Fruit fly (Drosophila melanogaster) whole organism, wandering third instar larva: ENCODE measurements around the gene CG33281.

Experiments used
- Abd-B ChIP-seq: fragments of >200 bp; optimal IDR thresholded peaks from 2 replicates; lab custom pipeline; 2017; ENCODE audit warnings: missing biosample characterization, missing genetic modification characterization
- CG32264 ChIP-seq: fragments of 200-800 bp; sonication (Bioruptor generic); optimal IDR thresholded peaks from 2 replicates; lab custom pipeline; 2016; ENCODE audit warnings: missing biosample characterization, missing genetic modification characterization
- CG9705 ChIP-seq: fragments of 200-800 bp; sonication (Bioruptor generic); optimal IDR thresholded peaks from 2 replicates; lab custom pipeline; 2018; ENCODE audit warnings: missing biosample characterization, mild to moderate bottlenecking, missing genetic modification characterization
- CrebA ChIP-seq: fragments of 200-800 bp; sonication (Bioruptor generic); optimal IDR thresholded peaks from 2 replicates; lab custom pipeline; 2016; ENCODE audit warnings: missing biosample characterization, mild to moderate bottlenecking, missing genetic modification characterization, borderline replicate concordance
- Dfd ChIP-seq: fragments of >200 bp; optimal IDR thresholded peaks from 2 replicates; lab custom pipeline; 2017; ENCODE audit warnings: missing biosample characterization, missing genetic modification characterization
- Dif ChIP-seq: fragments of 200-275, 200-300 bp; sonication (Bioruptor generic); optimal IDR thresholded peaks from 2 replicates; lab custom pipeline; 2018; ENCODE audit warnings: missing biosample characterization, missing genetic modification characterization; ENCODE audit not compliant: partially characterized antibody
- GATAd ChIP-seq: sonication (Bioruptor generic); optimal IDR thresholded peaks from 2 replicates; lab custom pipeline; 2016; ENCODE audit warnings: missing biosample characterization, missing genetic modification characterization
- HLH106 ChIP-seq: fragments of 200-800 bp; optimal IDR thresholded peaks from 3 replicates; lab custom pipeline; 2019; ENCODE audit warnings: missing biosample characterization, mild to moderate bottlenecking, missing genetic modification characterization, moderate library complexity
- Hnf4 ChIP-seq: fragments of 200-800 bp; sonication (Bioruptor generic); optimal IDR thresholded peaks from 2 replicates; lab custom pipeline; 2016; ENCODE audit warnings: missing biosample characterization, mild to moderate bottlenecking, missing genetic modification characterization
- Hr78 ChIP-seq: fragments of >200 bp; optimal IDR thresholded peaks from 2 replicates; lab custom pipeline; 2017; ENCODE audit warnings: missing biosample characterization, missing genetic modification characterization
- Hr83 ChIP-seq: fragments of 200-300 bp; sonication (Bioruptor generic); optimal IDR thresholded peaks from 2 replicates; lab custom pipeline; 2016; ENCODE audit warnings: missing biosample characterization, mild to moderate bottlenecking, missing genetic modification characterization, moderate library complexity; ENCODE audit not compliant: poor library complexity, severe bottlenecking
- Jra ChIP-seq: sonication (Bioruptor generic); optimal IDR thresholded peaks from 2 replicates; lab custom pipeline; 2016; ENCODE audit warnings: missing biosample characterization, missing genetic modification characterization
- Mio ChIP-seq: sonication (Bioruptor generic); optimal IDR thresholded peaks from 2 replicates; lab custom pipeline; 2016; ENCODE audit warnings: missing biosample characterization, missing genetic modification characterization
- Myc ChIP-seq: fragments of >200 bp; optimal IDR thresholded peaks from 2 replicates; lab custom pipeline; 2017
- N ChIP-seq: fragments of >200 bp; optimal IDR thresholded peaks from 2 replicates; lab custom pipeline; 2018; ENCODE audit warnings: missing biosample characterization, missing external identifiers, missing genetic modification characterization
- OdsH ChIP-seq: fragments of 200-800 bp; sonication (Bioruptor generic); optimal IDR thresholded peaks from 2 replicates; lab custom pipeline; 2016; ENCODE audit warnings: missing biosample characterization, mild to moderate bottlenecking, missing genetic modification characterization
- Rel ChIP-seq, 2 experiments: fragments of 200-800 bp; sonication (Bioruptor generic) in 1 of 2; optimal IDR thresholded peaks; 2 replicates in 1 of 2; 3 replicates in 1 of 2; lab custom pipeline; 2016 to 2019; ENCODE audit warnings: mild to moderate bottlenecking in 2 of 2, missing biosample characterization in 2 of 2, missing genetic modification characterization in 2 of 2, moderate library complexity in 1 of 2
- Sp1 ChIP-seq: fragments of 200-800 bp; sonication (Bioruptor generic); optimal IDR thresholded peaks from 3 replicates; lab custom pipeline; 2019; ENCODE audit warnings: missing biosample characterization, mild to moderate bottlenecking, missing genetic modification characterization, moderate library complexity
- Vsx2 ChIP-seq: fragments of 200-300, 225-300 bp; sonication (Bioruptor generic); optimal IDR thresholded peaks from 2 replicates; lab custom pipeline; 2018; ENCODE audit warnings: missing biosample characterization, missing genetic modification characterization; ENCODE audit not compliant: partially characterized antibody
- br ChIP-seq: fragments of 200-800 bp; sonication (Bioruptor generic); optimal IDR thresholded peaks from 2 replicates; lab custom pipeline; 2016; ENCODE audit warnings: missing biosample characterization, missing genetic modification characterization
- brk ChIP-seq: fragments of 200-800 bp; sonication (Bioruptor generic); optimal IDR thresholded peaks from 2 replicates; lab custom pipeline; 2016; ENCODE audit warnings: missing biosample characterization, mild to moderate bottlenecking, missing genetic modification characterization
- dl ChIP-seq, 2 experiments: fragments of 175-275, 200-275 bp in 1 of 2; fragments of 200-275 bp in 1 of 2; sonication (Bioruptor generic); optimal IDR thresholded peaks; lab custom pipeline; 2018; ENCODE audit warnings: mild to moderate bottlenecking in 2 of 2, missing biosample characterization in 2 of 2, missing genetic modification characterization in 2 of 2, moderate library complexity in 2 of 2; ENCODE audit not compliant: partially characterized antibody in 2 of 2, insufficient read depth in 1 of 2
- dmrt93B ChIP-seq: fragments of 200-800 bp; sonication (Bioruptor generic); optimal IDR thresholded peaks from 2 replicates; lab custom pipeline; 2018; ENCODE audit warnings: missing biosample characterization, mild to moderate bottlenecking, missing genetic modification characterization
- dsf ChIP-seq: sonication (Bioruptor generic); optimal IDR thresholded peaks from 2 replicates; lab custom pipeline; 2016; ENCODE audit warnings: missing biosample characterization, missing genetic modification characterization, borderline replicate concordance
- ey ChIP-seq: fragments of 200-800 bp; sonication (Bioruptor generic); optimal IDR thresholded peaks from 2 replicates; lab custom pipeline; 2016; ENCODE audit warnings: missing biosample characterization, missing genetic modification characterization
- foxo ChIP-seq, 2 experiments: fragments of 200-800 bp; sonication (Bioruptor generic); optimal IDR thresholded peaks; 2 replicates in 1 of 2; 3 replicates in 1 of 2; lab custom pipeline; 2016 to 2017; ENCODE audit warnings: missing biosample characterization in 2 of 2, missing genetic modification characterization in 2 of 2
- fru ChIP-seq: fragments of 200-800 bp; sonication (Bioruptor generic); optimal IDR thresholded peaks from 3 replicates; lab custom pipeline; 2016; ENCODE audit warnings: missing biosample characterization, mild to moderate bottlenecking, missing genetic modification characterization
- h ChIP-seq: fragments of 200-800 bp; sonication (Bioruptor generic); optimal IDR thresholded peaks from 3 replicates; lab custom pipeline; 2016; ENCODE audit warnings: missing biosample characterization, mild to moderate bottlenecking, missing genetic modification characterization
- jim ChIP-seq: fragments of 175-275, 200-325 bp; sonication (Bioruptor generic); optimal IDR thresholded peaks from 2 replicates; lab custom pipeline; 2016; ENCODE audit warnings: missing biosample characterization, mild to moderate bottlenecking, missing genetic modification characterization
- lola ChIP-seq: fragments of >200 bp; optimal IDR thresholded peaks from 2 replicates; lab custom pipeline; 2017; ENCODE audit warnings: missing biosample characterization, missing genetic modification characterization
- pan ChIP-seq: fragments of >200 bp; optimal IDR thresholded peaks from 2 replicates; lab custom pipeline; 2017
- psq ChIP-seq: fragments of 200-800 bp; sonication (Bioruptor generic); optimal IDR thresholded peaks from 3 replicates; lab custom pipeline; 2017; ENCODE audit warnings: missing biosample characterization, mild to moderate bottlenecking, missing genetic modification characterization, moderate library complexity
- rgr ChIP-seq: fragments of 200-800 bp; sonication (Bioruptor generic); optimal IDR thresholded peaks from 3 replicates; lab custom pipeline; 2016; ENCODE audit warnings: missing biosample characterization, mild to moderate bottlenecking, missing genetic modification characterization
- sage ChIP-seq: fragments of 200-800 bp; sonication (Bioruptor generic); optimal IDR thresholded peaks from 2 replicates; lab custom pipeline; 2016; ENCODE audit warnings: missing biosample characterization, mild to moderate bottlenecking, missing genetic modification characterization
- sv ChIP-seq: fragments of 200-800 bp; sonication (Bioruptor generic); optimal IDR thresholded peaks from 3 replicates; lab custom pipeline; 2016; ENCODE audit warnings: missing biosample characterization, missing genetic modification characterization
- tai ChIP-seq: sonication (Bioruptor generic); optimal IDR thresholded peaks from 2 replicates; lab custom pipeline; 2016; ENCODE audit warnings: missing biosample characterization, missing genetic modification characterization
- usp ChIP-seq: fragments of >200 bp; optimal IDR thresholded peaks from 2 replicates; lab custom pipeline; 2017; ENCODE audit warnings: missing biosample characterization, missing genetic modification characterization
- woc ChIP-seq: sonication (Bioruptor generic); optimal IDR thresholded peaks from 2 replicates; lab custom pipeline; 2016; ENCODE audit warnings: missing biosample characterization, mild to moderate bottlenecking, missing genetic modification characterization

Gene CG33281

DNA sequence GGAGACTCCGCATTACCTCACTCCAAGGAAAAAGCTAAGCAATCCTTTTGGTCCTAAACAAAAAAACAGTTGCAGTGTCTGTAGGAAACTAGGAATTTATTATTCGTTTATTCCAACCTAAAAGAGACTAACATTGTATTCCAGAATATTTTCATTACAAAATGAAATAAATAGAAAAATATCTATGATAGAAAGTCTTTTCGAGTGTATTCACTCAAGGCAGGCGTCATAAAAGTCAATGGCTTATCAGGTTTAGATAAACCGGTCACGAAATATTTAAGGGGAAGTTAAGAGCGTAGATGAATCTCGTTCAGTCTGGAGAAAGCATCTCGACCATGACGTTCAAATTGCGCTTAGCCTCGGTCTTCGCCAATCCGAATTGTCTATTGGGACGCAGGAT is 6.6 kb downstream of the CG33281 start, which contains the start of gene CG3285:
CG3285 (plus strand) TSS at position 301 of the 400 bp plus-strand sequence.
- TF ChIP-seq brk (GFP tag; lab: Kevin White, UChicago) (no peak), CrebA (no peak), GATAd (GFP tag; lab: Kevin White, UChicago) (no peak), Vsx2 (GFP tag; lab: Kevin White, UChicago) (no peak), CG9705 (GFP tag; lab: Kevin White, UChicago) (no peak)

DNA sequence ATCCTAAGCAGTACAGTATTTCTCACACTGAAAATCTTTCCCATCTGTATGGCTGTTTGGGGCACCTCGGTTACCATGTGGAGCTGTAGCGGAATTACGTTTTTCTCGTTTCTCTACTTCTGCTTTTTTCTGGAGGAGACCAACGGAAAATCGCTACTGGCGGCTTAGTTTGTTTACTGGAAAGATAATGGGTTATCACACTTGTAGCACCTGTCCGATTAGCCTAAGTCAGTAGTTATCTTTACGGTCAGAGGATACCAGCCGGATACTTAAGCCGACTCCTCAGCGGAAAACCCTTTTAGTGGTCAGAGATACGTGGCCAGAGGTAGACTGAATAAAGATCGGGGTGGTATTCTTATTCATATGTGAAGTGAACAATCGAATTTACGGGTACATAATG is 8.5 kb downstream of the CG33281 start, which contains the start of gene CG15408:
CG15408 (plus strand) TSS at position 301 of the 400 bp plus-strand sequence.
- TF ChIP-seq psq (GFP tag; lab: Kevin White, UChicago), result no peak
- no peak for TF ChIP-seq Hnf4 (GFP tag; lab: Kevin White, UChicago)
- TF ChIP-seq Sp1 (GFP tag; lab: Kevin White, UChicago), result no peak

DNA sequence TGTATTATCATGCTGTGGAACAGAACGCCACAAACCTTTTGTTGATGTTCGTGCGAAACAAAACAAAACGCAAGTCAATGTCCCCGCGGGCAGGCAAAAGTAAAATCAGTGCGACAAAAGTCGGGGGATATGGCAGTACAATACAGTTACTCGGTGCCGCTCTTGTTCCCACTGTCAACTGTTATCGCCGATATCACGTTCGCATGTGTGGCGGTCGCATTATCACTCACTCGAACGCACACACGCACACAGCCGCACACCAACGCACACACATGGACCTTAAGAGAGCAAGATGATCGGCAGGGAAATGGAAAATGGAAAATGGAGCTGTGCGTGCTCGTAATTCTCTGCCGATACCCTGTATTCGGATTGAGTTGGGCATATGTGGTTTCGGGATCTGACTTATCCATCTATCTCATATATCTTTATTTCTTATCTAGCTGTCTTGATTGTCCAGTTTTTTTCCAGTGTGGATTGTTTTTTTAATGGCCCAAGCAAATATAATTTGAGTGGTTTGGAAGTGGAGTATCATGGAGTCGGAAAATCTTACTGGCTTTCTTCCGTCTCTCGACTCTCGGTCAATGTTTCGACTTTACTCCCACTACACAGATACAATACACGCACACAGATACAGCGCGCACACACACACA is 14.7 kb downstream of the CG33281 start:
- no peak for TF ChIP-seq brk (GFP tag; lab: Kevin White, UChicago)
- no peak for TF ChIP-seq tai (GFP tag; lab: Kevin White, UChicago)
- TF ChIP-seq CrebA, result peak; percentile 29
- no peak for TF ChIP-seq Jra (GFP tag; lab: Kevin White, UChicago)
- TF ChIP-seq OdsH (GFP tag; lab: Kevin White, UChicago), result peak; percentile 36
- no peak for TF ChIP-seq pan
- peak; percentile 35 for TF ChIP-seq rgr (GFP tag; lab: Kevin White, UChicago)
- no peak for TF ChIP-seq woc (GFP tag; lab: Kevin White, UChicago)
- TF ChIP-seq Dif (GFP tag; lab: Kevin White, UChicago), result no peak
- no peak for TF ChIP-seq CG9705 (GFP tag; lab: Kevin White, UChicago)
- no peak for TF ChIP-seq Myc (lab: Kevin White, UChicago)
- no peak for TF ChIP-seq dl (GFP tag; optimal IDR thresholded peaks at IDR 0.05; lab: Kevin White, UChicago; ENCODE audit: insufficient read depth in 1 of 2, partially characterized antibody in 2 of 2)
- TF ChIP-seq Sp1 (GFP tag; lab: Kevin White, UChicago), result no peak
- TF ChIP-seq Mio (GFP tag; lab: Kevin White, UChicago), result no peak
- TF ChIP-seq HLH106 (tag; lab: Kevin White, UChicago), result peak; percentile 40
- TF ChIP-seq fru (GFP tag; lab: Kevin White, UChicago), result peak; percentile 18
- peak; percentile 28 for TF ChIP-seq dmrt93B (GFP tag; lab: Kevin White, UChicago)
- TF ChIP-seq sage (GFP tag; lab: Kevin White, UChicago), result peak; percentile 36
- TF ChIP-seq Vsx2 (GFP tag; lab: Kevin White, UChicago), result no peak
- peak; percentile 54 for TF ChIP-seq ey (GFP tag; lab: Kevin White, UChicago)
- TF ChIP-seq Dfd (GFP tag; lab: Kevin White, UChicago), result no peak
- no peak for TF ChIP-seq CG32264 (GFP tag; lab: Kevin White, UChicago)
- peak; percentile 67 for TF ChIP-seq br (GFP tag; lab: Kevin White, UChicago)
- peak; percentile 21 for TF ChIP-seq sv (GFP tag; lab: Kevin White, UChicago)
- no peak for TF ChIP-seq usp (GFP tag; lab: Kevin White, UChicago)
- no peak for TF ChIP-seq Abd-B
- no peak for TF ChIP-seq lola
- TF ChIP-seq Hnf4 (GFP tag; lab: Kevin White, UChicago), result peak; percentile 39
- no peak for TF ChIP-seq jim (GFP tag; lab: Kevin White, UChicago)
- peak; percentile 17 for TF ChIP-seq psq (GFP tag; lab: Kevin White, UChicago)
- TF ChIP-seq Rel (GFP tag; optimal IDR thresholded peaks at IDR 0.05; lab: Kevin White, UChicago), result no peak
- peak; percentile 83 for TF ChIP-seq Rel (tag; optimal IDR thresholded peaks at IDR 0.05; lab: Kevin White, UChicago)
- TF ChIP-seq foxo (GFP tag; optimal IDR thresholded peaks at IDR 0.05; lab: Kevin White, UChicago), result peak in 1 of 2 experiments; percentile 61
- no peak for TF ChIP-seq dsf (GFP tag; lab: Kevin White, UChicago)
- peak; percentile 49 for TF ChIP-seq Hr83 (GFP tag; lab: Kevin White, UChicago)
- peak; percentile 30 for TF ChIP-seq h
- no peak for TF ChIP-seq GATAd (GFP tag; lab: Kevin White, UChicago)
- no peak for TF ChIP-seq N (GFP tag; lab: Kevin White, UChicago)
- no peak for TF ChIP-seq Hr78 (GFP tag; lab: Kevin White, UChicago)
